Worm (Caenorhabditis elegans): Measurements from ENCODE around the gene cfap-20.
A peak's percentile ranks its signal among the peaks of the same experiment; 100 is the strongest.

The cfap-20 gene

DNA sequence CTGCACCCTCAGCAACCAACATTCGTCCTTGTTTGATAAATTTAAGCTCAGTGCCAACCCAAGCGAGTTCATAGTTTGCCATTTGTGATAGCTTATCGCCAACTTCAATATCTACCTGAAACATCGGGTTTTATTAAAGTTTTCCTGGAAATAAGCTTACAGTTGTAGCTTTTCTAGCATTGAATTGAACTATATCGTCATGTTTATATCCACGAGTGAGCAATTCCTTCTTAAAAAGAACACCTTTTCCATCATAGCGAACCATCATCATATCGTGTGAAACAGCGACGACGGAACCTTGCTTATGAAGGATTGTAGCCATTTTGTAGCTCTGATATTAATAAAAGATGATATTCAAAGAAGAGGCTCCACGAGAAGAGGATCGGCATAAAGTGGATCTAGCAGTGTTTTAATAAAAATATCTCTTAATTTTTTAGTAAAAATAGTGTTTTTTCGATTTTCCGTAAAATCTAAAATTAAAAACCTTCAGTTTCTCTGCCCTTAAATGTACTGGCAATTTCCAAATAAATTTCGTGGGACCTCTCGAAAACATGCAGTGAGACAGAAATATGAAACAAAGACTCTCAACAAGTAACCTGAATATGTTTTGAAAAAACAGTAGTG, 35.0 kb downstream of the cfap-20 start, which contains the start of gene M01F1.8 (continued):
- TF ChIP-seq C06A6.2 (GFP tag; conservative IDR thresholded peaks at IDR 0.05) (no peak), sptf-2 (GFP tag; optimal IDR thresholded peaks at IDR 0.05) (no peak), unc-62 (GFP tag; optimal IDR thresholded peaks at IDR 0.05) (no peak), tbx-9 (tag; optimal IDR thresholded peaks at IDR 0.05; ENCODE audit: borderline replicate concordance) (no peak), snpc-3.4 (tag; optimal IDR thresholded peaks at IDR 0.05) (no peak), lsy-27 (tag; optimal IDR thresholded peaks at IDR 0.05; ENCODE audit: borderline replicate concordance, insufficient read depth) (no peak), Y79H2A.3 (GFP tag; conservative IDR thresholded peaks at IDR 0.05) (no peak), ztf-26 (tag; optimal IDR thresholded peaks at IDR 0.05) (no peak), nhr-120 (GFP tag; IDR thresholded peaks at IDR 0.05) (no peak), somi-1 (GFP tag; optimal IDR thresholded peaks at IDR 0.05) (no peak), ceh-100 (GFP tag; IDR thresholded peaks at IDR 0.05) (0 out of 2 replicates have a peak, but pooled peaks have one; percentile 17), F52B5.7 (tag; optimal IDR thresholded peaks at IDR 0.05) (no peak), tlf-1 (GFP tag; optimal IDR thresholded peaks at IDR 0.05) (peak; percentile 2), mxl-1 (tag; optimal IDR thresholded peaks at IDR 0.05) (no peak), ccch-3 (GFP tag; optimal IDR thresholded peaks at IDR 0.05) (no peak), repo-1 (tag; optimal IDR thresholded peaks at IDR 0.05) (no peak), lsl-1 (GFP tag; optimal IDR thresholded peaks at IDR 0.05) (peak; percentile 28), snpc-4 (GFP tag; optimal IDR thresholded peaks at IDR 0.05) (no peak), snpc-4 (tag; optimal IDR thresholded peaks at IDR 0.05) (no peak), dpl-1 (GFP tag; optimal IDR thresholded peaks at IDR 0.05) (no peak), bed-1 (GFP tag; IDR thresholded peaks at IDR 0.05) (no peak), madf-8 (GFP tag; conservative IDR thresholded peaks at IDR 0.05) (no peak), hrde-1 (tag; optimal IDR thresholded peaks at IDR 0.05; ENCODE audit: borderline replicate concordance) (peak; percentile 63), atf-7 (tag; optimal IDR thresholded peaks at IDR 0.05) (no peak), snpc-1.3 (tag; optimal IDR thresholded peaks at IDR 0.05; ENCODE audit: insufficient read depth) (peak; percentile 33), F10E7.11 (tag; optimal IDR thresholded peaks at IDR 0.05) (no peak), Y95B8A.8 (GFP tag; IDR thresholded peaks at IDR 0.05) (no peak; the same call in 1 of the 2 replicates), athp-1 (tag; optimal IDR thresholded peaks at IDR 0.05) (no peak), sdz-38 (tag; optimal IDR thresholded peaks at IDR 0.05) (no peak), let-526 (GFP tag; IDR thresholded peaks at IDR 0.05) (no peak), rpc-1 (optimal IDR thresholded peaks at IDR 0.05) (no peak), rpc-1 (tag; optimal IDR thresholded peaks at IDR 0.05) (no peak), ceh-58 (GFP tag; IDR thresholded peaks at IDR 0.05) (no peak), hsf-1 (GFP tag; IDR thresholded peaks at IDR 0.05) (0 out of 2 replicates have a peak, but pooled peaks have one; percentile 56), ZK185.1 (tag; optimal IDR thresholded peaks at IDR 0.05; ENCODE audit: poor library complexity, severe bottlenecking) (no peak), egl-44 (GFP tag; IDR thresholded peaks at IDR 0.05) (no peak), nfya-2 (GFP tag; IDR thresholded peaks at IDR 0.05) (0 out of 2 replicates have a peak, but pooled peaks have one; percentile 54), lin-40 (tag; optimal IDR thresholded peaks at IDR 0.05) (no peak), F23B12.7 (tag; optimal IDR thresholded peaks at IDR 0.05; ENCODE audit: insufficient read depth) (no peak), ztf-22 (GFP tag; optimal IDR thresholded peaks at IDR 0.05) (no peak), zfh-2 (GFP tag; conservative IDR thresholded peaks at IDR 0.05) (no peak), lin-35 (GFP tag; optimal IDR thresholded peaks at IDR 0.05) (peak in 1 of 3 experiments; percentile 40), die-1 (tag; optimal IDR thresholded peaks at IDR 0.05) (no peak)

Data from whole organism, young adult.